Fruit fly (Drosophila melanogaster) whole organism, embryonic: ENCODE measurements around the gene CG6340.
A peak's percentile ranks its signal among the peaks of the same experiment; 100 is the strongest.

Source experiments
- ATbp ChIP-seq: fragments of 200-800 bp; sonication (Bioruptor generic); optimal IDR thresholded peaks from 2 replicates; lab custom pipeline; 2017; ENCODE audit warnings: missing biosample characterization, mild to moderate bottlenecking, missing genetic modification characterization, missing genetic modification reagents
- Bteb2 ChIP-seq: fragments of 200-800 bp; sonication (Bioruptor generic); optimal IDR thresholded peaks from 2 replicates; lab custom pipeline; 2016; ENCODE audit warnings: missing biosample characterization, missing genetic modification characterization
- CG11398 ChIP-seq: fragments of 200-800 bp; sonication (Bioruptor generic); optimal IDR thresholded peaks from 2 replicates; lab custom pipeline; 2016; ENCODE audit warnings: missing biosample characterization, missing genetic modification characterization
- CG11504 ChIP-seq: fragments of 200-800 bp; sonication (Bioruptor generic); optimal IDR thresholded peaks from 3 replicates; lab custom pipeline; 2019; ENCODE audit warnings: missing biosample characterization, mild to moderate bottlenecking, missing genetic modification characterization, moderate library complexity
- CG12104 ChIP-seq: fragments of 200-800 bp; sonication (Bioruptor generic); optimal IDR thresholded peaks from 3 replicates; lab custom pipeline; 2016; ENCODE audit warnings: missing biosample characterization, missing genetic modification characterization
- CG15601 ChIP-seq: fragments of 200-800 bp; sonication (Bioruptor generic); optimal IDR thresholded peaks from 3 replicates; lab custom pipeline; 2019; ENCODE audit warnings: missing biosample characterization, mild to moderate bottlenecking, missing genetic modification characterization, moderate library complexity
- CG1603 ChIP-seq: fragments of 200-800 bp; sonication (Bioruptor generic); optimal IDR thresholded peaks from 2 replicates; lab custom pipeline; 2019; ENCODE audit warnings: missing biosample characterization, mild to moderate bottlenecking, missing genetic modification characterization, moderate library complexity
- CG16813 ChIP-seq: fragments of 200-800 bp; sonication (Bioruptor generic); IDR thresholded peaks from 3 replicates; pipeline ENCODE4 v1.3.6; 2022; ENCODE audit warnings: missing biosample characterization, missing genetic modification characterization; ENCODE audit not compliant: partially characterized antibody
- CG17385 ChIP-seq: fragments of 200-800 bp; sonication (Bioruptor generic); optimal IDR thresholded peaks from 3 replicates; lab custom pipeline; 2018; ENCODE audit warnings: missing biosample characterization, mild to moderate bottlenecking, missing genetic modification characterization
- CG17612 ChIP-seq: fragments of 200-800 bp; sonication (Bioruptor generic); IDR thresholded peaks from 2 replicates; pipeline ENCODE4 v1.3.6; 2022; ENCODE audit warnings: missing biosample characterization, missing genetic modification characterization
- CG18262 ChIP-seq: fragments of 200-800 bp; optimal IDR thresholded peaks from 3 replicates; lab custom pipeline; 2019; ENCODE audit warnings: missing biosample characterization, mild to moderate bottlenecking, missing genetic modification characterization, moderate library complexity
- CG18599 ChIP-seq: fragments of 200-800 bp; sonication (Bioruptor generic); optimal IDR thresholded peaks from 3 replicates; lab custom pipeline; 2017; ENCODE audit warnings: missing biosample characterization, missing genetic modification characterization, mild to moderate bottlenecking, moderate library complexity, missing genetic modification reagents
- CG2712 ChIP-seq: fragments of 200-800 bp; optimal IDR thresholded peaks from 3 replicates; lab custom pipeline; 2019; ENCODE audit warnings: missing biosample characterization, mild to moderate bottlenecking, missing genetic modification characterization, moderate library complexity
- CG31441 ChIP-seq: fragments of 200-800 bp; sonication (Bioruptor generic); IDR thresholded peaks from 2 replicates; pipeline ENCODE4 v1.3.6; 2022; ENCODE audit warnings: missing biosample characterization, missing genetic modification characterization
- CG3163 ChIP-seq: fragments of 200-800 bp; sonication (Bioruptor generic); optimal IDR thresholded peaks from 3 replicates; lab custom pipeline; 2016; ENCODE audit warnings: missing biosample characterization, missing genetic modification characterization
- CG32532 ChIP-seq: fragments of 200-800 bp; sonication (Bioruptor generic); IDR thresholded peaks from 2 replicates; pipeline ENCODE4 v1.3.6; 2022; ENCODE audit warnings: missing biosample characterization, missing genetic modification characterization
- CG34422 ChIP-seq: fragments of 200-800 bp; sonication (Bioruptor generic); IDR thresholded peaks from 3 replicates; pipeline ENCODE4 v1.3.6; 2022; ENCODE audit warnings: missing biosample characterization, missing genetic modification characterization
- CG3726 ChIP-seq: fragments of 200-800 bp; sonication (Bioruptor generic); IDR thresholded peaks from 3 replicates; pipeline ENCODE4, ENCODE4 v1.3.6; 2022; ENCODE audit warnings: missing biosample characterization, missing genetic modification characterization
- CG4360 ChIP-seq: fragments of 200-800 bp; sonication (Bioruptor generic); IDR thresholded peaks from 2 replicates; pipeline ENCODE4 v1.3.6; 2022; ENCODE audit warnings: missing biosample characterization, missing genetic modification characterization
- CG4730 ChIP-seq: fragments of 200-800 bp; sonication (Bioruptor generic); IDR thresholded peaks from 2 replicates; pipeline ENCODE4 v1.3.6; 2022; ENCODE audit warnings: missing biosample characterization, missing genetic modification characterization
- CG5953 ChIP-seq: fragments of 200-800 bp; sonication (Bioruptor generic); IDR thresholded peaks from 2 replicates; pipeline ENCODE4 v1.3.6; 2022; ENCODE audit warnings: missing biosample characterization, missing genetic modification characterization
- CG6683 ChIP-seq: fragments of 200-800 bp; sonication (Bioruptor generic); optimal IDR thresholded peaks from 2 replicates; lab custom pipeline; 2017; ENCODE audit warnings: missing biosample characterization, mild to moderate bottlenecking, missing genetic modification characterization, missing genetic modification reagents
- CG6765 ChIP-seq: fragments of 200-800 bp; sonication (Bioruptor generic); optimal IDR thresholded peaks from 3 replicates; lab custom pipeline; 2017; ENCODE audit warnings: missing biosample characterization, mild to moderate bottlenecking, missing genetic modification characterization
- CG7745 ChIP-seq: fragments of 200-800 bp; sonication (Bioruptor generic); optimal IDR thresholded peaks from 2 replicates; lab custom pipeline; 2018; ENCODE audit warnings: missing biosample characterization, mild to moderate bottlenecking, missing genetic modification characterization, moderate library complexity
- CG8290 ChIP-seq, 3 experiments: fragments of 200-800 bp; sonication (Bioruptor generic); optimal IDR thresholded peaks; 2 replicates each; lab custom pipeline; 2016 to 2019; ENCODE audit warnings: missing biosample characterization in 3 of 3, missing genetic modification characterization in 3 of 3, mild to moderate bottlenecking in 2 of 3, moderate library complexity in 1 of 3
- CG8765 ChIP-seq: fragments of 200-800 bp; sonication (Bioruptor generic); IDR thresholded peaks from 2 replicates; pipeline ENCODE4 v1.3.6; 2022; ENCODE audit warnings: missing biosample characterization, missing genetic modification characterization
- Dip2 ChIP-seq: fragments of 200-800 bp; sonication (Bioruptor generic); IDR thresholded peaks from 2 replicates; pipeline ENCODE4 v1.3.6; 2022; ENCODE audit warnings: missing biosample characterization, missing genetic modification characterization
- Drgx ChIP-seq: fragments of 200-800 bp; sonication (Bioruptor generic); IDR thresholded peaks from 2 replicates; pipeline ENCODE4 v1.3.6; 2022; ENCODE audit warnings: missing biosample characterization, missing genetic modification characterization
- ERR ChIP-seq: fragments of 200-800 bp; sonication (Bioruptor generic); optimal IDR thresholded peaks from 2 replicates; lab custom pipeline; 2016; ENCODE audit warnings: missing biosample characterization, missing genetic modification characterization
- Eip74EF ChIP-seq, 2 experiments: fragments of 200-800 bp in 1 of 2; fragments of >200 bp in 1 of 2; sonication (Bioruptor generic) in 1 of 2; optimal IDR thresholded peaks; 2 replicates each; lab custom pipeline; 2017 to 2019; ENCODE audit warnings: missing biosample characterization in 2 of 2, missing genetic modification characterization in 2 of 2, mild to moderate bottlenecking in 1 of 2, moderate library complexity in 1 of 2
- Elba2 ChIP-seq: fragments of 200-800 bp; sonication (Bioruptor generic); optimal IDR thresholded peaks from 3 replicates; lab custom pipeline; 2016; ENCODE audit warnings: missing biosample characterization, missing genetic modification characterization
- HLH3B ChIP-seq: fragments of 200-800 bp; sonication (Bioruptor generic); IDR thresholded peaks from 2 replicates; pipeline ENCODE4 v1.3.6; 2022; ENCODE audit warnings: missing biosample characterization, missing genetic modification characterization
- Hey ChIP-seq: fragments of 200-800 bp; sonication (Bioruptor generic); optimal IDR thresholded peaks from 3 replicates; lab custom pipeline; 2018; ENCODE audit warnings: missing biosample characterization, mild to moderate bottlenecking, missing genetic modification characterization
- Kr ChIP-seq: fragments of 200-800 bp; sonication (Bioruptor generic); optimal IDR thresholded peaks from 2 replicates; lab custom pipeline; 2017; ENCODE audit warnings: missing biosample characterization, mild to moderate bottlenecking, missing genetic modification characterization
- Ptx1 ChIP-seq: fragments of 200-800 bp; sonication (Bioruptor generic); IDR thresholded peaks from 2 replicates; pipeline ENCODE4 v1.3.6; 2022; ENCODE audit warnings: missing biosample characterization, missing genetic modification characterization
- ara ChIP-seq: fragments of 200-800 bp; sonication (Bioruptor generic); IDR thresholded peaks from 2 replicates; pipeline ENCODE4 v1.3.6; 2022; ENCODE audit warnings: missing biosample characterization, missing genetic modification characterization
- bigmax ChIP-seq: fragments of 200-800 bp; sonication (Bioruptor generic); optimal IDR thresholded peaks from 2 replicates; lab custom pipeline; 2018; ENCODE audit warnings: missing biosample characterization, mild to moderate bottlenecking, missing genetic modification characterization
- cas ChIP-seq: fragments of 200-800 bp; sonication (Bioruptor generic); IDR thresholded peaks from 2 replicates; pipeline ENCODE4 v1.3.6; 2022; ENCODE audit warnings: missing biosample characterization, missing genetic modification characterization
- dpn ChIP-seq, 2 experiments: fragments of 200-800 bp; sonication (Bioruptor generic); optimal IDR thresholded peaks; 3 replicates each; lab custom pipeline; 2016; ENCODE audit warnings: missing biosample characterization in 2 of 2, missing genetic modification characterization in 2 of 2
- gcm2 ChIP-seq: fragments of 200-800 bp; sonication (Bioruptor generic); optimal IDR thresholded peaks from 2 replicates; lab custom pipeline; 2016; ENCODE audit warnings: missing biosample characterization, missing genetic modification characterization
- grau ChIP-seq: fragments of 200-800 bp; optimal IDR thresholded peaks from 3 replicates; lab custom pipeline; 2019; ENCODE audit warnings: missing biosample characterization, mild to moderate bottlenecking, missing genetic modification characterization, moderate library complexity
- jumu ChIP-seq: fragments of 200-800 bp; sonication (Bioruptor generic); optimal IDR thresholded peaks from 3 replicates; lab custom pipeline; 2016; ENCODE audit warnings: missing biosample characterization, missing genetic modification characterization
- lab ChIP-seq: fragments of 200-800 bp; sonication (Bioruptor generic); optimal IDR thresholded peaks from 3 replicates; lab custom pipeline; 2017; ENCODE audit warnings: missing biosample characterization, missing genetic modification characterization, mild to moderate bottlenecking, moderate library complexity, missing genetic modification reagents
- mirr ChIP-seq: fragments of 200-800 bp; sonication (Bioruptor generic); optimal IDR thresholded peaks from 3 replicates; lab custom pipeline; 2018; ENCODE audit warnings: missing biosample characterization, mild to moderate bottlenecking, missing genetic modification characterization
- nau ChIP-seq: fragments of 200-800 bp; sonication (Bioruptor generic); optimal IDR thresholded peaks from 3 replicates; lab custom pipeline; 2017; ENCODE audit warnings: missing biosample characterization, mild to moderate bottlenecking, missing genetic modification characterization, missing genetic modification reagents
- odd ChIP-seq: fragments of 200-800 bp; sonication (Bioruptor generic); optimal IDR thresholded peaks from 2 replicates; lab custom pipeline; 2017; ENCODE audit warnings: missing biosample characterization, mild to moderate bottlenecking, missing genetic modification characterization
- prd ChIP-seq, 3 experiments: fragments of >200 bp in 2 of 3; fragments of 200-800 bp in 1 of 3; sonication (Bioruptor generic) in 1 of 3; optimal IDR thresholded peaks in 2 of 3; IDR thresholded peaks in 1 of 3; 2 replicates in 2 of 3; 3 replicates in 1 of 3; pipeline versions ENCODE4 v1.3.6 to Lab custom; 2017 to 2022; ENCODE audit warnings: missing biosample characterization in 1 of 3, missing genetic modification characterization in 1 of 3
- zfh2 ChIP-seq: fragments of 200-800 bp; sonication (Bioruptor generic); optimal IDR thresholded peaks from 2 replicates; lab custom pipeline; 2016; ENCODE audit warnings: missing biosample characterization, missing genetic modification characterization

Gene CG6340

DNA sequence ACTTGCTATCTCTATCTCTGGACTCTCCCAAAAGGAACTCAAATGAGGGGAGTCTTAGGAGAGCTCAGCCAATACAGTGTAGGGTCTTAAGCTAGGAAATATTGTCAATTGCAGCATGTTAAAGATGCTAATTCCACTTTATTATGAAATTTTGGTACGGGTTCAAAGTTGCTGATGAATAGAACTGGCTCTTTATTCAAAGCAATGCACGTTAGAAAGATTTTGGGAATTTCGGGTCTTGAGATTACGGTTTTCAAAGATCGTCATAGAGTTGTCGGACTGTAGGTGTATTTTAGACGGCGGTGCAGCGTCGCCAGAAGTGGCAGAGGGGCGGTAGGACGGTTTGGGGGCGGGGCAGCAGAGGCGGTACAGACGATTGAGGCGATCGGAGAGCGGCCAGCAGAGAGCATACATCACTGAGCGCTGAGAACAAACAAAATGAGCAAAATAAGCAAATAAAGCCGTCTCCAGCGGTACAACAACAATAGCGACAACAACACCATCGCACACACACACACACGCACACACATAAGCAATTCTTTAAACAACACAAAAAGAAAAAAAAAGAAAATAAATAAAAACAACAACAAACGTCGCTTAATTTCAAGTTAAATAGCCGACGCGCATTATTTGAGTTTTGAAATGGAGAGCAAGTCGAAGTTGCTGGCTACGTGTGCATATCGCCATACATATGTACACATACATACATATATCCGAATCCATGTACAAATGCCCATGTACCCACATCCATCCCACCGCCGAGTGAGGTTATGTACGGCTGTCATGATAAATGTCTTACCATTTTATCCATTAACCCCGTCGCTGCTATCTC is 15.5 kb downstream of the CG6340 start (continued):
- TF ChIP-seq Drgx (GFP tag; lab: Robert Waterston, UW), result peak; percentile 8; the same call in 1 of the 2 replicates
- peak; percentile 41 for TF ChIP-seq CG2712 (tag; lab: Kevin White, UChicago)
- TF ChIP-seq HLH3B (GFP tag; lab: Robert Waterston, UW), result no peak
- TF ChIP-seq bigmax, result peak; percentile 87
- no peak for TF ChIP-seq ERR
- TF ChIP-seq CG4360 (GFP tag; lab: Robert Waterston, UW), result peak; percentile 82
- TF ChIP-seq CG17612 (GFP tag; lab: Robert Waterston, UW), result no peak
- TF ChIP-seq CG34422 (GFP tag; lab: Robert Waterston, UW), result no peak
- no peak for TF ChIP-seq Dip2 (GFP tag; lab: Robert Waterston, UW)
- no peak for TF ChIP-seq CG4730
- TF ChIP-seq CG5953 (GFP tag; lab: Robert Waterston, UW), result 0 out of 2 replicates have a peak, but pooled peaks have one; percentile 20
- TF ChIP-seq CG18262, result peak; percentile 32
- TF ChIP-seq CG16813 (GFP tag; lab: Robert Waterston, UW), result no peak
- TF ChIP-seq CG6765 (GFP tag; lab: Kevin White, UChicago), result no peak
- TF ChIP-seq Eip74EF (GFP tag; optimal IDR thresholded peaks at IDR 0.05; lab: Kevin White, UChicago), result no peak
- no peak for TF ChIP-seq Hey (tag; lab: Kevin White, UChicago)
- TF ChIP-seq CG3163 (GFP tag; lab: Kevin White, UChicago), result no peak
- no peak for TF ChIP-seq CG8290 (GFP tag; optimal IDR thresholded peaks at IDR 0.05; lab: Kevin White, UChicago)
- TF ChIP-seq CG8290 (tag; optimal IDR thresholded peaks at IDR 0.05; lab: Kevin White, UChicago), result peak in 1 of 2 experiments; percentile 7
- TF ChIP-seq CG15601 (tag; lab: Kevin White, UChicago), result peak; percentile 45
- no peak for TF ChIP-seq CG8765 (GFP tag; lab: Robert Waterston, UW)
- no peak for TF ChIP-seq Elba2
- 0 out of 2 replicates have a peak, but pooled peaks have one; percentile 22 for TF ChIP-seq Ptx1 (GFP tag; lab: Robert Waterston, UW)
- no peak for TF ChIP-seq CG17385 (GFP tag; lab: Kevin White, UChicago)
- TF ChIP-seq Kr (GFP tag; lab: Kevin White, UChicago), result peak; percentile 4
- no peak for TF ChIP-seq CG6683 (GFP tag; lab: Kevin White, UChicago)
- no peak for TF ChIP-seq CG18599 (GFP tag; lab: Kevin White, UChicago)
- TF ChIP-seq gcm2, result no peak
- no peak for TF ChIP-seq CG11398 (GFP tag; lab: Kevin White, UChicago)
- TF ChIP-seq lab (GFP tag; lab: Kevin White, UChicago), result peak; percentile 24
- peak in 1 of 2 experiments; percentile 5 for TF ChIP-seq dpn (GFP tag; optimal IDR thresholded peaks at IDR 0.05; lab: Kevin White, UChicago)
- no peak for TF ChIP-seq prd (optimal IDR thresholded peaks at IDR 0.05; lab: Kevin White, UChicago)
- TF ChIP-seq prd (GFP tag; IDR thresholded peaks at IDR 0.05; lab: Robert Waterston, UW), result peak; percentile 47; the same call in 1 of the 3 replicates
- peak; percentile 20 for TF ChIP-seq CG1603 (tag; lab: Kevin White, UChicago)
- 0 out of 2 replicates have a peak, but pooled peaks have one; percentile 10 for TF ChIP-seq CG31441 (GFP tag; lab: Robert Waterston, UW)
- TF ChIP-seq jumu (GFP tag; lab: Kevin White, UChicago), result no peak
- TF ChIP-seq Bteb2 (GFP tag; lab: Kevin White, UChicago), result no peak
- peak; percentile 31; the same call in 1 of the 2 replicates for TF ChIP-seq ara (GFP tag; lab: Robert Waterston, UW)
- TF ChIP-seq CG3726 (GFP tag; lab: Robert Waterston, UW), result no peak
- TF ChIP-seq ATbp (GFP tag; lab: Kevin White, UChicago), result peak; percentile 71
- TF ChIP-seq CG12104, result no peak
- peak; percentile 1 for TF ChIP-seq CG11504 (tag; lab: Kevin White, UChicago)
- TF ChIP-seq mirr (GFP tag; lab: Kevin White, UChicago), result no peak
- TF ChIP-seq nau (GFP tag; lab: Kevin White, UChicago), result peak; percentile 1
- TF ChIP-seq CG7745 (tag; lab: Kevin White, UChicago), result peak; percentile 16
- TF ChIP-seq grau (tag; lab: Kevin White, UChicago), result peak; percentile 85
- no peak for TF ChIP-seq cas (GFP tag; lab: Robert Waterston, UW)
- no peak for TF ChIP-seq zfh2 (GFP tag; lab: Kevin White, UChicago)
- no peak for TF ChIP-seq CG32532 (GFP tag; lab: Robert Waterston, UW)
- peak; percentile 9 for TF ChIP-seq odd (GFP tag; lab: Kevin White, UChicago)
